Fruit fly (Drosophila melanogaster) whole organism, adult: Measurements from ENCODE around the gene MTF-1.

Experiments used
- CG12768 ChIP-seq: fragments of 200-800 bp; sonication (Bioruptor generic); optimal IDR thresholded peaks from 2 replicates; lab custom pipeline; 2017; ENCODE audit warnings: missing biosample characterization, missing genetic modification characterization, mild to moderate bottlenecking, moderate library complexity, missing genetic modification reagents
- CG14711 ChIP-seq: fragments of 200-800 bp; sonication (Bioruptor generic); optimal IDR thresholded peaks from 2 replicates; lab custom pipeline; 2018; ENCODE audit warnings: missing biosample characterization, mild to moderate bottlenecking, missing genetic modification characterization, moderate library complexity
- CG5204 ChIP-seq: fragments of 200-800 bp; sonication (Bioruptor generic); optimal IDR thresholded peaks from 2 replicates; lab custom pipeline; 2016; ENCODE audit warnings: missing biosample characterization, missing genetic modification characterization
- CG7045 ChIP-seq: fragments of 200-800 bp; sonication (Bioruptor generic); optimal IDR thresholded peaks from 2 replicates; lab custom pipeline; 2017; ENCODE audit warnings: missing biosample characterization, mild to moderate bottlenecking, missing genetic modification characterization
- CG7101 ChIP-seq: fragments of 200-800 bp; sonication (Bioruptor generic); optimal IDR thresholded peaks from 2 replicates; lab custom pipeline; 2018; ENCODE audit warnings: missing biosample characterization, mild to moderate bottlenecking, missing genetic modification characterization, moderate library complexity
- Clk ChIP-seq: fragments of 200-800 bp; sonication (Bioruptor generic); optimal IDR thresholded peaks from 2 replicates; lab custom pipeline; 2017; ENCODE audit warnings: missing biosample characterization, missing genetic modification characterization
- Crg-1 ChIP-seq: fragments of 200-800 bp; sonication (Bioruptor generic); optimal IDR thresholded peaks from 2 replicates; lab custom pipeline; 2016; ENCODE audit warnings: missing biosample characterization, missing genetic modification characterization
- Hr96 ChIP-seq: fragments of 200-800 bp; sonication (Bioruptor generic); optimal IDR thresholded peaks from 2 replicates; lab custom pipeline; 2016; ENCODE audit warnings: missing biosample characterization, missing genetic modification characterization
- Mnt ChIP-seq: fragments of 200-800 bp; sonication (Bioruptor generic); optimal IDR thresholded peaks from 2 replicates; lab custom pipeline; 2016; ENCODE audit warnings: missing biosample characterization, mild to moderate bottlenecking, missing genetic modification characterization
- kay ChIP-seq: fragments of 200-800 bp; sonication (Bioruptor generic); peaks from one replicate; lab custom pipeline; 2016; ENCODE audit warnings: missing biosample characterization, missing genetic modification characterization, borderline replicate concordance
- ovo ChIP-seq: fragments of 200-800 bp; sonication (Bioruptor generic); optimal IDR thresholded peaks from 2 replicates; lab custom pipeline; 2016; ENCODE audit warnings: missing biosample characterization, missing genetic modification characterization
- pad ChIP-seq: fragments of 200-800 bp; sonication (Bioruptor generic); optimal IDR thresholded peaks from 3 replicates; lab custom pipeline; 2017; ENCODE audit warnings: missing biosample characterization, missing genetic modification characterization, mild to moderate bottlenecking, moderate library complexity, missing genetic modification reagents
- tj ChIP-seq: fragments of 200-800 bp; sonication (Bioruptor generic); optimal IDR thresholded peaks from 3 replicates; lab custom pipeline; 2017; ENCODE audit warnings: missing biosample characterization, mild to moderate bottlenecking, missing genetic modification characterization, moderate library complexity
- toe ChIP-seq: fragments of 200-800 bp; sonication (Bioruptor generic); optimal IDR thresholded peaks from 2 replicates; lab custom pipeline; 2016; ENCODE audit warnings: missing biosample characterization, missing genetic modification characterization

DNA sequence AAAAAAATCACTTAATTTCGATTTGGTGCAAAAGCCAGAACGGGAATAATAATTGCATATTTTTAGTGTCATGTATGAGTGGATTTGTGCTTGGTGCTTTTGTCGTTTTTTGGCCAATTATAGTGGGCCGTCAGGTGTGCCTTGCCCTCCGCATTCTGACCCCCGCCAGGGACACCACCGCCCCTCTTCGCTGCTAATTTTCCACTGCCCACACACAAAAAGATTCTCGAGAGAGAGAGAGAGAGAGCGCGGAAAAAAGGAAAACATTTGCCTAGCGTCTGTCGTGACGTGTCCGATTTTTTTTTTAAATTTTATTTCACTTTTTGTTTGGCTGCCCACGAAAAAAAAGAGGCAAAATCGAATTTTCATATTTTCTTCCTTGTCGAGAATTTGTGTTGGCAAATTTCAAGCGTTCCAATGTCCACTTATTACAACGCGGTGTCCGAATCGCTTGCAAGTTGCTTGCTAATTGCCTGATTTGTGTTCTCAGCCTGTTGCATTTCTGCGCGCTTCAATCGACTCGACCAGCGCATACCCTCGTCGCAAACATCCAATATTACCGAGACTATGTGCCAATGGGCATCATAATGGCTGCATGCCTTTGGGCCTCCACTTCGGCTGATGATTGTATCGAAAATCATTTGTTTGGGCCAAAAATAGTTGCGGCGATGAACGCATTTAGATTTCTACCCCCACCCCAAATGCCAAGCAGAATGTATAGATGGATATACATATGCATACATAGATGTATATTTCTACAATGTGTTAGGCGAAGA lies 1.9 kb downstream of the MTF-1 start:
- no peak for TF ChIP-seq CG12768
- no peak for TF ChIP-seq Mnt (GFP tag; lab: Kevin White, UChicago)
- no peak for TF ChIP-seq Clk (GFP tag; lab: Kevin White, UChicago)
- TF ChIP-seq CG7045 (GFP tag; lab: Kevin White, UChicago): no peak
- no peak for TF ChIP-seq pad (GFP tag; lab: Kevin White, UChicago)
- no peak for TF ChIP-seq CG14711 (tag; lab: Kevin White, UChicago)
- TF ChIP-seq toe (GFP tag; lab: Kevin White, UChicago): no peak
- no peak for TF ChIP-seq kay
- no peak for TF ChIP-seq Crg-1 (GFP tag; lab: Kevin White, UChicago)
- no peak for TF ChIP-seq tj (GFP tag; lab: Kevin White, UChicago)
- TF ChIP-seq ovo (GFP tag; lab: Kevin White, UChicago): no peak
- no peak for TF ChIP-seq CG7101 (tag; lab: Kevin White, UChicago)
- TF ChIP-seq Hr96 (GFP tag; lab: Kevin White, UChicago): no peak
- TF ChIP-seq CG5204 (GFP tag; lab: Kevin White, UChicago): no peak
